Fruit fly (Drosophila melanogaster) Kc167 (cell line): ENCODE results near the gene crq.
"Not testable (repeated sequence)": the region's sequence is repeated elsewhere in the genome, so short reads cannot be mapped to it uniquely, and the experiment has no call there.

Source experiments
- Myc ChIP-seq: fragments of >200 bp; optimal IDR thresholded peaks from 2 replicates; lab custom pipeline; 2017; ENCODE audit warnings: missing external identifiers
- Sin3A ChIP-seq: fragments of >200 bp; optimal IDR thresholded peaks from 2 replicates; lab custom pipeline; 2018; ENCODE audit warnings: missing external identifiers
- h ChIP-seq: fragments of >200 bp; optimal IDR thresholded peaks from 3 replicates; lab custom pipeline; 2018; ENCODE audit warnings: missing external identifiers
- insv ChIP-seq: fragments of >200 bp; optimal IDR thresholded peaks from 3 replicates; lab custom pipeline; 2018; ENCODE audit warnings: missing external identifiers
- psq ChIP-seq: fragments of >200 bp; optimal IDR thresholded peaks from 2 replicates; lab custom pipeline; 2017; ENCODE audit warnings: missing external identifiers
- ttk ChIP-seq: sonication (Bioruptor generic); optimal IDR thresholded peaks from 2 replicates; lab custom pipeline; 2017; ENCODE audit warnings: missing external identifiers

crq gene

dm6 chr2L:468745-469358, 16.0 kb upstream of the crq start:
- no peak for TF ChIP-seq psq (lab: Kevin White, UChicago)
- no peak for TF ChIP-seq Myc (lab: Kevin White, UChicago)

- TF ChIP-seq ttk (lab: Kevin White, UChicago) (no peak), Sin3A (lab: Kevin White, UChicago) (no peak), psq (lab: Kevin White, UChicago) (no peak), Myc (lab: Kevin White, UChicago) (no peak)
These were observed 14.9 kb upstream of the crq start for dm6 chr2L:467683-468082.

dm6 chr2L:455738-456137, 2.9 kb upstream of the crq start:
- TF ChIP-seq ttk (lab: Kevin White, UChicago) (no peak), Myc (lab: Kevin White, UChicago) (no peak), insv (lab: Kevin White, UChicago) (no peak), Sin3A (lab: Kevin White, UChicago) (no peak)

- TF ChIP-seq h, ttk, Myc (lab: Kevin White, UChicago): not testable (repeated sequence)
These were observed 2.5 kb upstream of the crq start, which contains the start of gene CG4133 for dm6 chr2L:455274-455673. CG4133 (plus strand) TSS chr2L:455531.

- no peak for TF ChIP-seq Myc (lab: Kevin White, UChicago)
- no peak for TF ChIP-seq insv (lab: Kevin White, UChicago)
- TF ChIP-seq psq (lab: Kevin White, UChicago) = no peak
- TF ChIP-seq ttk (lab: Kevin White, UChicago) = no peak
These were observed 935 bp downstream of the crq start for dm6 chr2L:451705-452472.

- no peak for TF ChIP-seq psq (lab: Kevin White, UChicago)
- no peak for TF ChIP-seq ttk (lab: Kevin White, UChicago)
- TF ChIP-seq h (lab: Kevin White, UChicago) = no peak
- no peak for TF ChIP-seq Sin3A (lab: Kevin White, UChicago)
- TF ChIP-seq Myc (lab: Kevin White, UChicago) = no peak
- TF ChIP-seq insv (lab: Kevin White, UChicago) = no peak
These were observed 5.7 kb downstream of the crq start for dm6 chr2L:447124-447523.

- TF ChIP-seq Myc (lab: Kevin White, UChicago) = no peak
- TF ChIP-seq h (lab: Kevin White, UChicago) = no peak
- TF ChIP-seq Sin3A (lab: Kevin White, UChicago) = no peak
- TF ChIP-seq ttk (lab: Kevin White, UChicago) = no peak
- no peak for TF ChIP-seq psq (lab: Kevin White, UChicago)
- TF ChIP-seq insv (lab: Kevin White, UChicago) = no peak
These were observed 10.7 kb downstream of the crq start for dm6 chr2L:441927-442691.

- TF ChIP-seq Myc (lab: Kevin White, UChicago) (no peak), h (lab: Kevin White, UChicago) (no peak)
These were observed 11.4 kb downstream of the crq start for dm6 chr2L:441455-441730.

- no peak for TF ChIP-seq Myc (lab: Kevin White, UChicago)
- no peak for TF ChIP-seq psq (lab: Kevin White, UChicago)
- TF ChIP-seq insv (lab: Kevin White, UChicago) = no peak
- no peak for TF ChIP-seq Sin3A (lab: Kevin White, UChicago)
- no peak for TF ChIP-seq ttk (lab: Kevin White, UChicago)
- no peak for TF ChIP-seq h (lab: Kevin White, UChicago)
These were observed 12.0 kb downstream of the crq start for dm6 chr2L:440638-441454.

dm6 chr2L:439339-439738, 13.5 kb downstream of the crq start:
- TF ChIP-seq Sin3A (lab: Kevin White, UChicago) (no peak), insv (lab: Kevin White, UChicago) (no peak), Myc (lab: Kevin White, UChicago) (no peak), ttk (lab: Kevin White, UChicago) (no peak), psq (lab: Kevin White, UChicago) (no peak), h (lab: Kevin White, UChicago) (no peak)

- TF ChIP-seq psq (lab: Kevin White, UChicago) (no peak), Myc (lab: Kevin White, UChicago) (no peak), insv (lab: Kevin White, UChicago) (no peak), Sin3A (lab: Kevin White, UChicago) (no peak), ttk (lab: Kevin White, UChicago) (no peak), h (lab: Kevin White, UChicago) (no peak)
These were observed 15.3 kb downstream of the crq start for dm6 chr2L:437498-437897.
